Fruit fly (Drosophila melanogaster): ENCODE results near the gene CG2186.

DNA sequence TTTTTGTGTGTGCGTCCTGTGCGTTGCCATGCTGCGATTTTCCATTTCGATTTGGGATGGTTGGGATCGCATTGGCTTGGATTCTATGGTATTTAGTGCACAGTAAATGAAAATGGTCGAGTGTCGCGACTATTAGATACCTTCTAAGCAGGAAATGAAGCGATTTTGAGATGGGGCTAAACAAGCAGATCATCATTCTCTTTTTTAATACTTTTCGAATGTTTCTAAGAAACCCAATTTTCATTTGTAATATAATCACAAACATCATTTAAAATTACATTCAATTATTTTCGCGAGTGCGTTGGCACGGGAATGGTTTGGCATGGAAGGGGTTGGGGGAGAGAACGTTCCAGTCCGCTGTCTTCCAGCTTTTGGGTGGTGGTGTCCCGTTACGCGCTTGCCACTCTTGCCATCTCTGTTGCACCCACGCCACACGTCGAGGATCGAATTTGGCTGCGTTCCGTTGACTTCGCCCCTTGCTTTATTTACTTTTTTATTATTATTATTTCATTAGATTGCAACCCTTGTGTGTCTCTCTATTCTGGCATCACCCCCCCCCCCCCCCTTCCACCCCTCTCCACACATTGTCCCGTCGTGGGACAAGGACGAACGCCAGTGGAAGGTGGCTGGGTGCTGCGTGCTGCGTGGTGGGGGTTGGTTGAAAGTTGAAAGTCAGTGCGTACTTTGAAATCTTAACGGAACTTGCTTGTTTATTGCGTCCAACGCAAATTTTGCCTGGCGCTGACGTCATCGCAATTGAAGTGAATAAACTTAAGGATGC is 31.9 kb upstream of the CG2186 start:
- TF ChIP-seq Dip3 (GFP tag; optimal IDR thresholded peaks at IDR 0.05) (no peak), CG9817 (tag; optimal IDR thresholded peaks at IDR 0.05) (no peak), insv (GFP tag; optimal IDR thresholded peaks at IDR 0.05) (no peak), CG11456 (GFP tag; IDR thresholded peaks at IDR 0.05) (no peak), CTCF (GFP tag; optimal IDR thresholded peaks at IDR 0.05) (no peak), CG2120 (GFP tag; optimal IDR thresholded peaks at IDR 0.05) (peak; percentile 7), cato (GFP tag; optimal IDR thresholded peaks at IDR 0.05; ENCODE audit: borderline replicate concordance) (no peak), kay (GFP tag; optimal IDR thresholded peaks at IDR 0.05) (no peak)

Measured in whole organism, embryonic.